Worm (Caenorhabditis elegans) whole organism, early embryonic: ENCODE data around the gene aat-6.

Source experiments
- F13C5.2 ChIP-seq: sonication (generic microtip); optimal IDR thresholded peaks from 2 replicates; lab custom pipeline; 2017; ENCODE audit warnings: mild to moderate bottlenecking, missing genetic modification characterization, inconsistent platforms, missing compliant biosample characterization
- ama-1 ChIP-seq: fragments of 150-350 bp; optimal IDR thresholded peaks from 2 replicates; lab custom pipeline; 2014
- ets-7 ChIP-seq: sonication (generic microtip); optimal IDR thresholded peaks from 2 replicates; lab custom pipeline; 2016; ENCODE audit warnings: missing genotype, missing genetic modification characterization, missing compliant biosample characterization
- hmbx-1 ChIP-seq: sonication (generic microtip); optimal IDR thresholded peaks from 2 replicates; lab custom pipeline; 2016; ENCODE audit warnings: mild to moderate bottlenecking, missing genetic modification characterization, missing compliant biosample characterization
- hmg-4 ChIP-seq: fragments of 200-800 bp; sonication (Bioruptor generic); optimal IDR thresholded peaks from 2 replicates; lab custom pipeline; 2018; ENCODE audit warnings: mild to moderate bottlenecking, missing genetic modification characterization, missing compliant biosample characterization
- pes-1 ChIP-seq: fragments of 200-800 bp; sonication (Bioruptor generic); IDR thresholded peaks from 2 replicates; pipeline ENCODE4 v1.3.6; 2022; ENCODE audit warnings: missing genetic modification reagents, missing genetic modification characterization, missing compliant biosample characterization
- scrt-1 ChIP-seq: fragments of 200-800 bp; sonication (Bioruptor generic); IDR thresholded peaks from 2 replicates; pipeline ENCODE4 v1.3.6; 2022; ENCODE audit warnings: missing genetic modification characterization, missing compliant biosample characterization
- sea-1 ChIP-seq: fragments of 200-800 bp; sonication (Bioruptor generic); conservative IDR thresholded peaks from 2 replicates; pipeline ENCODE4 v1.3.6; 2022; ENCODE audit warnings: missing genetic modification characterization, missing compliant biosample characterization

DNA sequence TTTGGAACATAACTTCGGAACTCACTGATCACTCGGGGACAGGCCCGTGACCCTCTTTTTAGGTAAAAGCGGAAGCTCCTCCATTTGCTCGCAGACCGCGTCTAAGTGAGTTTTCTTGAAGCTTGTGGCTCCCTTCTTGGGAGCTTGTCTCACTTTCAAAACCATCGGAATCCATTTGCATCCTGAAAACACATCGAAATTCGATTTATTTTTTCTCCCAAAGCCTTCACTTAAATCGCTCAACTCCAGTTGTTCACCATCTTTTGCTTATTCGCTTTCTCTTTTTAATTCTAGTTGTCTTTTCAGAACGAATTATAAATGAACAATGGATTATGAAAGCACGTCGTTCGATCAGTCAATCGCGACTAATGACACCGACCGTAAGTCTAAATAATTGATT lies 11.2 kb downstream of the aat-6 start, which contains the start of gene T11F9.1:
- no peak for TF ChIP-seq ama-1
- no peak for TF ChIP-seq scrt-1
- TF ChIP-seq hmbx-1, result no peak
- TF ChIP-seq F13C5.2 (tag; lab: Kevin White, UChicago), result no peak
- TF ChIP-seq hmg-4, result no peak
- TF ChIP-seq pes-1 (GFP tag; lab: Robert Waterston, UW), result no peak
- no peak for TF ChIP-seq sea-1 (GFP tag; lab: Robert Waterston, UW)
- no peak for TF ChIP-seq ets-7 (tag; lab: Kevin White, UChicago)
